Worm (Caenorhabditis elegans) whole organism, L4 larva: ENCODE data around the gene JC8.7.

Source experiments
- F26F4.8 ChIP-seq: fragments of 200-800 bp; sonication (Bioruptor generic); conservative IDR thresholded peaks from 2 replicates; pipeline ENCODE4 v1.3.6; 2022; ENCODE audit warnings: missing genetic modification characterization, missing compliant biosample characterization
- F49E8.2 ChIP-seq: sonication (generic microtip); optimal IDR thresholded peaks from 2 replicates; lab custom pipeline; 2016; ENCODE audit warnings: missing compliant biosample characterization, mild to moderate bottlenecking, missing genetic modification characterization, borderline replicate concordance
- Y48G9A.11 ChIP-seq: fragments of 200-800 bp; sonication (Bioruptor generic); IDR thresholded peaks from 2 replicates; pipeline ENCODE4 v1.3.6; 2022; ENCODE audit warnings: missing genetic modification reagents, missing genetic modification characterization, missing compliant biosample characterization
- Y5F2A.4 ChIP-seq: fragments of 200-800 bp; sonication (Bioruptor generic); optimal IDR thresholded peaks from 2 replicates; lab custom pipeline; 2018; ENCODE audit warnings: mild to moderate bottlenecking, missing genetic modification characterization, missing compliant biosample characterization
- Y75B8A.6 ChIP-seq: fragments of 200-800 bp; sonication (Bioruptor generic); IDR thresholded peaks from 2 replicates; pipeline ENCODE4 v1.3.6; 2022; ENCODE audit warnings: missing genetic modification reagents, missing genetic modification characterization, missing compliant biosample characterization
- cey-2 ChIP-seq: sonication (generic microtip); optimal IDR thresholded peaks from 3 replicates; lab custom pipeline; 2017; ENCODE audit warnings: missing genetic modification characterization, mild to moderate bottlenecking, missing compliant biosample characterization, antibody characterized with exemption, borderline replicate concordance; ENCODE audit not compliant: insufficient read depth
- daf-12 ChIP-seq: fragments of 150-350 bp; optimal IDR thresholded peaks from 2 replicates; lab custom pipeline; 2014; ENCODE audit warnings: missing biosample characterization, missing genetic modification reagents, missing genetic modification characterization
- daf-8 ChIP-seq: fragments of 200-800 bp; sonication (Bioruptor generic); IDR thresholded peaks from 2 replicates; pipeline ENCODE4 v1.3.6; 2022; ENCODE audit warnings: missing genetic modification characterization, missing compliant biosample characterization
- dmd-6 ChIP-seq: fragments of 200-800 bp; sonication (Bioruptor generic); IDR thresholded peaks from 2 replicates; pipeline ENCODE4 v1.3.6; 2022; ENCODE audit warnings: missing genetic modification reagents, missing genetic modification characterization, missing compliant biosample characterization
- dmd-8 ChIP-seq: fragments of 200-800 bp; sonication (Bioruptor generic); IDR thresholded peaks from 2 replicates; pipeline ENCODE4 v1.3.6; 2022; ENCODE audit warnings: missing genetic modification characterization, missing compliant biosample characterization
- dmd-9 ChIP-seq: fragments of 200-800 bp; sonication (Bioruptor generic); IDR thresholded peaks from 2 replicates; pipeline ENCODE4 v1.3.6; 2022; ENCODE audit warnings: missing genetic modification reagents, missing genetic modification characterization, missing compliant biosample characterization
- dpl-1 ChIP-seq: fragments of 150-350 bp; optimal IDR thresholded peaks from 2 replicates; lab custom pipeline; 2014; ENCODE audit warnings: missing biosample characterization, missing genetic modification reagents, missing genetic modification characterization
- duxl-1 ChIP-seq: sonication (generic microtip); optimal IDR thresholded peaks from 2 replicates; lab custom pipeline; 2016; ENCODE audit warnings: mild to moderate bottlenecking, missing genetic modification characterization, moderate library complexity, missing compliant biosample characterization; ENCODE audit not compliant: poor library complexity
- dve-1 ChIP-seq: sonication (generic microtip); optimal IDR thresholded peaks from 2 replicates; lab custom pipeline; 2017; ENCODE audit warnings: antibody characterized with exemption, mild to moderate bottlenecking, missing genetic modification characterization, missing compliant biosample characterization; ENCODE audit not compliant: insufficient read depth
- egl-43 ChIP-seq: fragments of 200-800 bp; sonication (Bioruptor generic); IDR thresholded peaks from 2 replicates; pipeline ENCODE4 v1.3.6; 2022; ENCODE audit warnings: missing genetic modification reagents, missing genetic modification characterization, missing compliant biosample characterization
- hif-1 ChIP-seq, 2 experiments: sonication (generic microtip); optimal IDR thresholded peaks; 2 replicates each; lab custom pipeline; 2016 to 2017; ENCODE audit warnings: missing compliant biosample characterization in 2 of 2, missing genetic modification characterization in 2 of 2, missing genetic modification reagents in 2 of 2, missing genotype in 2 of 2, mild to moderate bottlenecking in 1 of 2
- hlh-11 ChIP-seq: fragments of 200-800 bp; sonication (Bioruptor generic); optimal IDR thresholded peaks from 2 replicates; lab custom pipeline; 2018; ENCODE audit warnings: mild to moderate bottlenecking, missing genetic modification characterization, missing compliant biosample characterization
- hlh-30 ChIP-seq: sonication (generic microtip); optimal IDR thresholded peaks from 2 replicates; lab custom pipeline; 2017; ENCODE audit warnings: antibody characterized with exemption, mild to moderate bottlenecking, missing genetic modification characterization, missing compliant biosample characterization; ENCODE audit not compliant: insufficient read depth
- jun-1 ChIP-seq: fragments of 150-350 bp; optimal IDR thresholded peaks from 2 replicates; lab custom pipeline; 2014; ENCODE audit warnings: missing biosample characterization, missing genetic modification reagents, missing genetic modification characterization
- lim-7 ChIP-seq: fragments of 200-800 bp; sonication (Bioruptor generic); IDR thresholded peaks from 2 replicates; pipeline ENCODE4 v1.3.6; 2022; ENCODE audit warnings: missing genetic modification characterization, missing compliant biosample characterization
- lin-13 ChIP-seq: fragments of 150-350 bp; optimal IDR thresholded peaks from 2 replicates; lab custom pipeline; 2014; ENCODE audit warnings: missing biosample characterization, missing genetic modification reagents, missing genetic modification characterization
- lin-38 ChIP-seq: fragments of 200-800 bp; sonication (Bioruptor generic); IDR thresholded peaks from 2 replicates; pipeline ENCODE4 v1.3.6; 2022; ENCODE audit warnings: missing genetic modification reagents, missing genetic modification characterization, missing compliant biosample characterization
- madf-5 ChIP-seq, 2 experiments: fragments of 200-800 bp; sonication (Bioruptor generic); IDR thresholded peaks; 2 replicates each; pipeline ENCODE4 v1.3.6; 2022; ENCODE audit warnings: missing compliant biosample characterization in 2 of 2, missing genetic modification characterization in 2 of 2
- mxl-3 ChIP-seq: fragments of 200-800 bp; sonication (Bioruptor generic); optimal IDR thresholded peaks from 2 replicates; lab custom pipeline; 2018; ENCODE audit warnings: mild to moderate bottlenecking, missing genetic modification characterization, missing compliant biosample characterization
- nhr-10 ChIP-seq: fragments of 150-350 bp; optimal IDR thresholded peaks from 2 replicates; lab custom pipeline; 2014; ENCODE audit warnings: missing biosample characterization, missing genetic modification characterization
- nhr-111 ChIP-seq: fragments of 200-800 bp; sonication (Bioruptor generic); optimal IDR thresholded peaks from 2 replicates; lab custom pipeline; 2018; ENCODE audit warnings: mild to moderate bottlenecking, missing genetic modification characterization, missing compliant biosample characterization
- nhr-41 ChIP-seq: fragments of 200-800 bp; sonication (Bioruptor generic); IDR thresholded peaks from 2 replicates; pipeline ENCODE4 v1.3.6; 2022; ENCODE audit warnings: missing genetic modification reagents, missing genetic modification characterization, missing compliant biosample characterization
- nhr-76 ChIP-seq: fragments of 150-350 bp; optimal IDR thresholded peaks from 2 replicates; lab custom pipeline; 2014; ENCODE audit warnings: missing biosample characterization, missing genetic modification characterization
- sdz-12 ChIP-seq: fragments of 200-800 bp; sonication (Bioruptor generic); optimal IDR thresholded peaks from 2 replicates; lab custom pipeline; 2018; ENCODE audit warnings: mild to moderate bottlenecking, missing genetic modification characterization, missing compliant biosample characterization
- set-16 ChIP-seq: fragments of 200-800 bp; sonication (Bioruptor generic); IDR thresholded peaks from 2 replicates; pipeline ENCODE4 v1.3.6; 2022; ENCODE audit warnings: missing genetic modification reagents, missing genetic modification characterization, missing compliant biosample characterization
- skn-1 ChIP-seq: fragments of 150-350 bp; optimal IDR thresholded peaks from 2 replicates; lab custom pipeline; 2014; ENCODE audit warnings: missing biosample characterization, missing genetic modification characterization
- snpc-1.2 ChIP-seq: fragments of 200-800 bp; sonication (Bioruptor generic); IDR thresholded peaks from 2 replicates; pipeline ENCODE4 v1.3.6; 2022; ENCODE audit warnings: missing genetic modification reagents, missing genetic modification characterization, missing compliant biosample characterization
- spr-1 ChIP-seq: sonication (generic microtip); optimal IDR thresholded peaks from 2 replicates; lab custom pipeline; 2016; ENCODE audit warnings: mild to moderate bottlenecking, missing genetic modification characterization, missing compliant biosample characterization
- unc-130 ChIP-seq: sonication (generic microtip); optimal IDR thresholded peaks from 2 replicates; lab custom pipeline; 2016; ENCODE audit warnings: missing genetic modification reagents, missing genetic modification characterization, missing compliant biosample characterization

Gene JC8.7

ce11 chrIV:13253841-13254240 lies 6.8 kb downstream of the JC8.7 start, which contains the start of gene ttr-45 (continued):
- TF ChIP-seq cey-2 (tag; lab: Kevin White, UChicago) (no peak), nhr-111 (GFP tag; lab: Kevin White, UChicago) (no peak)
- TF ChIP-seq, all 104 proteins: peak for 31

ce11 chrIV:13255886-13256285 lies 8.8 kb downstream of the JC8.7 start, which contains the start of gene bus-12:
bus-12 (plus strand) TSS chrIV:13256186.
- no peak for TF ChIP-seq mxl-3 (GFP tag; lab: Kevin White, UChicago)
- no peak for TF ChIP-seq sdz-12 (GFP tag; lab: Kevin White, UChicago)
- TF ChIP-seq duxl-1 (tag; lab: Kevin White, UChicago), result no peak
- TF ChIP-seq snpc-1.2 (GFP tag; lab: Robert Waterston, UW), result no peak
- TF ChIP-seq unc-130, result no peak
- no peak for TF ChIP-seq hif-1 (tag; optimal IDR thresholded peaks at IDR 0.05; lab: Kevin White, UChicago)
- no peak for TF ChIP-seq dpl-1
- TF ChIP-seq lin-13 (GFP tag; lab: Kevin White, UChicago), result no peak
- no peak for TF ChIP-seq skn-1
- TF ChIP-seq dmd-8 (GFP tag; lab: Robert Waterston, UW), result no peak
- no peak for TF ChIP-seq hlh-30 (tag; lab: Kevin White, UChicago)
- TF ChIP-seq spr-1 (tag; lab: Kevin White, UChicago), result no peak
- no peak for TF ChIP-seq dve-1 (tag; lab: Kevin White, UChicago)
- no peak for TF ChIP-seq F26F4.8 (GFP tag; lab: Robert Waterston, UW)
- no peak for TF ChIP-seq jun-1 (tag; lab: Kevin White, UChicago)
- no peak for TF ChIP-seq daf-12 (tag; lab: Kevin White, UChicago)
- no peak for TF ChIP-seq F49E8.2 (tag; lab: Kevin White, UChicago)

ce11 chrIV:13258872-13259271 lies 11.8 kb downstream of the JC8.7 start, which contains the start of gene JC8.16:
JC8.16 (plus strand) TSS chrIV:13259172.
- TF ChIP-seq nhr-41 (GFP tag; lab: Robert Waterston, UW), result 0 out of 2 replicates have a peak, but pooled peaks have one; percentile 9
- TF ChIP-seq nhr-76 (tag; lab: Kevin White, UChicago), result no peak

- no peak for TF ChIP-seq Y75B8A.6 (GFP tag; lab: Robert Waterston, UW)
- no peak for TF ChIP-seq Y48G9A.11 (GFP tag; lab: Robert Waterston, UW)
- TF ChIP-seq daf-8 (GFP tag; lab: Robert Waterston, UW), result no peak
- TF ChIP-seq lim-7, result no peak
- TF ChIP-seq egl-43 (GFP tag; lab: Robert Waterston, UW), result 0 out of 2 replicates have a peak, but pooled peaks have one; percentile 42
- TF ChIP-seq hlh-11, result no peak
- TF ChIP-seq nhr-10, result no peak
- TF ChIP-seq Y5F2A.4 (GFP tag; lab: Kevin White, UChicago), result no peak
- TF ChIP-seq set-16 (GFP tag; lab: Robert Waterston, UW), result peak; percentile 73
These were observed 14.7 kb downstream of the JC8.7 start for ce11 chrIV:13261778-13262177.

ce11 chrIV:13262849-13263248 lies 15.8 kb downstream of the JC8.7 start:
- peak; percentile 64 for TF ChIP-seq lin-38 (GFP tag; lab: Robert Waterston, UW)
- TF ChIP-seq madf-5 (GFP tag; IDR thresholded peaks at IDR 0.05; lab: Robert Waterston, UW), result 0 out of 4 replicates have a peak, but pooled peaks of 1 of the 2 experiments have one; percentile 42
- 0 out of 2 replicates have a peak, but pooled peaks have one; percentile 19 for TF ChIP-seq dmd-6 (GFP tag; lab: Robert Waterston, UW)
- peak; percentile 69; the same call in 1 of the 2 replicates for TF ChIP-seq dmd-9
- TF ChIP-seq, all 104 proteins: peak for 4; not testable (repeated sequence) for 100
